Worm (Caenorhabditis elegans): ENCODE measurements around the gene R03D7.15.

The R03D7.15 gene

ce11 chrII:10955114-10955513 lies 13.1 kb downstream of the R03D7.15 start:
- no peak for TF ChIP-seq K09A11.1 (tag; optimal IDR thresholded peaks at IDR 0.05; ENCODE audit: insufficient read depth)
- TF ChIP-seq mec-3 (tag; optimal IDR thresholded peaks at IDR 0.05; ENCODE audit: borderline replicate concordance): no peak
- TF ChIP-seq tbx-2 (tag; optimal IDR thresholded peaks at IDR 0.05): no peak
- no peak for TF ChIP-seq ceh-30 (tag; optimal IDR thresholded peaks at IDR 0.05)
- no peak for TF ChIP-seq pat-9 (tag; optimal IDR thresholded peaks at IDR 0.05)
- TF ChIP-seq fkh-6 (tag; optimal IDR thresholded peaks at IDR 0.05): no peak
- TF ChIP-seq F13H6.1 (tag; optimal IDR thresholded peaks at IDR 0.05): no peak
- TF ChIP-seq ceh-9 (tag; optimal IDR thresholded peaks at IDR 0.05): no peak
- no peak for TF ChIP-seq ceh-24 (tag; optimal IDR thresholded peaks at IDR 0.05)
- TF ChIP-seq hlh-6 (tag; optimal IDR thresholded peaks at IDR 0.05): no peak
- no peak for TF ChIP-seq C38D4.7 (GFP tag; optimal IDR thresholded peaks at IDR 0.05)
- no peak for TF ChIP-seq rnt-1 (tag; optimal IDR thresholded peaks at IDR 0.05)
- no peak for TF ChIP-seq ama-1 (optimal IDR thresholded peaks at IDR 0.05)

ce11 chrII:10956793-10957192 lies 14.8 kb downstream of the R03D7.15 start, which contains the start of gene R03D7.8:
TSS of gene R03D7.8 (minus strand) at chrII:10956893.
- TF ChIP-seq mec-3 (tag; optimal IDR thresholded peaks at IDR 0.05; ENCODE audit: borderline replicate concordance) (no peak), tbx-7 (tag; optimal IDR thresholded peaks at IDR 0.05) (no peak), elt-2 (tag; optimal IDR thresholded peaks at IDR 0.05) (no peak), ceh-24 (tag; optimal IDR thresholded peaks at IDR 0.05) (no peak), npax-4 (tag; optimal IDR thresholded peaks at IDR 0.05) (no peak), elt-4 (tag; optimal IDR thresholded peaks at IDR 0.05) (no peak), fkh-10 (GFP tag; optimal IDR thresholded peaks at IDR 0.05) (no peak), pag-3 (tag; optimal IDR thresholded peaks at IDR 0.05; ENCODE audit: borderline replicate concordance) (no peak), ztf-16 (tag; optimal IDR thresholded peaks at IDR 0.05) (no peak), zip-5 (tag; optimal IDR thresholded peaks at IDR 0.05) (no peak)

- TF ChIP-seq ceh-18 (tag; optimal IDR thresholded peaks at IDR 0.05) (no peak), ceh-14 (tag; optimal IDR thresholded peaks at IDR 0.05) (no peak), elt-4 (tag; optimal IDR thresholded peaks at IDR 0.05) (no peak), unc-86 (tag; optimal IDR thresholded peaks at IDR 0.05) (no peak), ceh-2 (tag; optimal IDR thresholded peaks at IDR 0.05) (no peak), rnt-1 (tag; optimal IDR thresholded peaks at IDR 0.05) (no peak), ceh-9 (tag; optimal IDR thresholded peaks at IDR 0.05) (no peak), ets-4 (tag; optimal IDR thresholded peaks at IDR 0.05) (no peak), gmeb-2 (tag; optimal IDR thresholded peaks at IDR 0.05) (no peak), elt-2 (tag; optimal IDR thresholded peaks at IDR 0.05) (no peak), sox-2 (GFP tag; IDR thresholded peaks at IDR 0.05) (no peak), dmd-4 (tag; optimal IDR thresholded peaks at IDR 0.05; ENCODE audit: borderline replicate concordance) (no peak), unc-3 (GFP tag; conservative IDR thresholded peaks at IDR 0.05) (no peak), unc-3 (tag; optimal IDR thresholded peaks at IDR 0.05) (no peak), C08G9.2 (tag; optimal IDR thresholded peaks at IDR 0.05) (no peak), hlh-8 (tag; optimal IDR thresholded peaks at IDR 0.05) (no peak), fkh-10 (GFP tag; optimal IDR thresholded peaks at IDR 0.05) (no peak), ceh-48 (tag; optimal IDR thresholded peaks at IDR 0.05) (no peak), tbx-7 (tag; optimal IDR thresholded peaks at IDR 0.05) (no peak), ceh-45 (GFP tag; IDR thresholded peaks at IDR 0.05) (no peak), ceh-6 (GFP tag; optimal IDR thresholded peaks at IDR 0.05) (no peak)
Observed at ce11 chrII:10959138-10959537, 17.1 kb downstream of the R03D7.15 start.

- TF ChIP-seq rnt-1 (tag; optimal IDR thresholded peaks at IDR 0.05) (no peak), hlh-15 (tag; optimal IDR thresholded peaks at IDR 0.05) (no peak), ceh-6 (GFP tag; optimal IDR thresholded peaks at IDR 0.05) (no peak), dve-1 (tag; optimal IDR thresholded peaks at IDR 0.05) (no peak), K09A11.1 (tag; optimal IDR thresholded peaks at IDR 0.05; ENCODE audit: insufficient read depth) (no peak)
Observed at ce11 chrII:10959676-10960075, 17.7 kb downstream of the R03D7.15 start.
